Worm (Caenorhabditis elegans): ENCODE results near the gene F40G9.18.

The F40G9.18 gene

DNA sequence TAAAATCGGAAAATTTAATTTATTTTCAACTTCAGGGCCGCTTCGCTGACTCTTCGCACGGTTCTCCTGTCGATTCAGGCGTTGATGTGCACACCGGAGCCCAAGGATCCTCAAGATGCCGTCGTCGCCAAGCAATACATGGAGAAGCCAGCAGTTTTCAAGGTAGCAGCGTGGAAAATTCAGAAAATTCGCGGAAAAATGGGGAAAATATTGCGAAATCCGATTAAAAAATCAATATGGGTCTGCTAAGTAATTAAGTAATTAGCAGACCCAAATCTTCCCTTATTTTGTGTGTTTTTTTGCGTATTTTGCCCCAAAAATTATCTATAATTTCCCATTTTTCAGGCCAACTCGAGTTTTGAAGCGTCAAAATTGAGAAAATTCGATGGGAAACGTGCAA lies 19.9 kb upstream of the F40G9.18 start:
- TF ChIP-seq ceh-20 (GFP tag; IDR thresholded peaks at IDR 0.05) = no peak
- TF ChIP-seq zip-2 (tag; optimal IDR thresholded peaks at IDR 0.05) = no peak
- TF ChIP-seq nhr-77 (tag; optimal IDR thresholded peaks at IDR 0.05) = no peak
- no peak for TF ChIP-seq nhr-28 (tag; optimal IDR thresholded peaks at IDR 0.05)
- peak; percentile 79 for TF ChIP-seq aha-1 (tag)
- no peak for TF ChIP-seq ama-1 (optimal IDR thresholded peaks at IDR 0.05)

- no peak for TF ChIP-seq unc-62 (GFP tag; optimal IDR thresholded peaks at IDR 0.05 in 1 of 2)
- no peak for TF ChIP-seq unc-62 (tag; optimal IDR thresholded peaks at IDR 0.05)
- TF ChIP-seq madf-5 (GFP tag; IDR thresholded peaks at IDR 0.05) = no peak
- no peak for TF ChIP-seq aha-1 (tag)
- no peak for TF ChIP-seq attf-4 (tag; optimal IDR thresholded peaks at IDR 0.05)
- no peak for TF ChIP-seq nhr-102 (tag; optimal IDR thresholded peaks at IDR 0.05)
- TF ChIP-seq nhr-10 (tag; optimal IDR thresholded peaks at IDR 0.05) = no peak
- peak; percentile 95 for TF ChIP-seq Y48G9A.11 (GFP tag; IDR thresholded peaks at IDR 0.05)
- no peak for TF ChIP-seq hmg-1.1 (GFP tag; IDR thresholded peaks at IDR 0.05)
- peak; percentile 98 for TF ChIP-seq T20F7.1 (GFP tag; optimal IDR thresholded peaks at IDR 0.05)
- no peak for TF ChIP-seq lin-13 (GFP tag; optimal IDR thresholded peaks at IDR 0.05)
- no peak for TF ChIP-seq nhr-25 (tag; optimal IDR thresholded peaks at IDR 0.05; ENCODE audit: borderline replicate concordance, insufficient read depth)
- no peak for TF ChIP-seq lin-1 (GFP tag; IDR thresholded peaks at IDR 0.05)
- no peak for TF ChIP-seq tag-97 (GFP tag; IDR thresholded peaks at IDR 0.05)
- TF ChIP-seq D1046.2 (GFP tag; IDR thresholded peaks at IDR 0.05) = no peak
- TF ChIP-seq lsy-2 (tag; optimal IDR thresholded peaks at IDR 0.05) = peak in 1 of 2 experiments; percentile 26
- TF ChIP-seq daf-8 (GFP tag; IDR thresholded peaks at IDR 0.05) = no peak
- no peak for TF ChIP-seq daf-16 (GFP tag; optimal IDR thresholded peaks at IDR 0.05)
- TF ChIP-seq daf-16 (tag; optimal IDR thresholded peaks at IDR 0.05) = peak; percentile 11
- TF ChIP-seq F37D6.2 (tag; optimal IDR thresholded peaks at IDR 0.05) = no peak
- no peak for TF ChIP-seq nhr-111 (GFP tag; optimal IDR thresholded peaks at IDR 0.05)
- no peak for TF ChIP-seq nhr-41 (GFP tag; IDR thresholded peaks at IDR 0.05)
- no peak for TF ChIP-seq snpc-4 (tag; optimal IDR thresholded peaks at IDR 0.05)
- no peak for TF ChIP-seq dve-1 (tag; optimal IDR thresholded peaks at IDR 0.05; ENCODE audit: insufficient read depth)
- TF ChIP-seq F44E2.7 (GFP tag; IDR thresholded peaks at IDR 0.05) = no peak
- TF ChIP-seq ces-1 (GFP tag; optimal IDR thresholded peaks at IDR 0.05) = no peak
- TF ChIP-seq fos-1 (tag; optimal IDR thresholded peaks at IDR 0.05) = no peak
- no peak for TF ChIP-seq cey-2 (tag; optimal IDR thresholded peaks at IDR 0.05; ENCODE audit: borderline replicate concordance, insufficient read depth)
- TF ChIP-seq lin-38 (GFP tag; IDR thresholded peaks at IDR 0.05) = no peak
- peak; percentile 25 for TF ChIP-seq nhr-77 (tag; optimal IDR thresholded peaks at IDR 0.05)
- TF ChIP-seq T26A8.4 (GFP tag; IDR thresholded peaks at IDR 0.05) = no peak
- peak; percentile 62 for TF ChIP-seq hlh-30 (tag; optimal IDR thresholded peaks at IDR 0.05; ENCODE audit: insufficient read depth)
- TF ChIP-seq dmd-8 (GFP tag; IDR thresholded peaks at IDR 0.05) = no peak
- no peak for TF ChIP-seq ceh-62 (tag; optimal IDR thresholded peaks at IDR 0.05)
- TF ChIP-seq F49E8.2 (tag; optimal IDR thresholded peaks at IDR 0.05; ENCODE audit: borderline replicate concordance) = no peak
- TF ChIP-seq dpl-1 (GFP tag; optimal IDR thresholded peaks at IDR 0.05) = peak; percentile 15
- no peak for TF ChIP-seq nhr-6 (tag; optimal IDR thresholded peaks at IDR 0.05)
- no peak for TF ChIP-seq R02D3.7 (tag; optimal IDR thresholded peaks at IDR 0.05)
- TF ChIP-seq mdl-1 (tag; optimal IDR thresholded peaks at IDR 0.05) = no peak
Observed at ce11 chrIII:188426-188888, 19.1 kb upstream of the F40G9.18 start, which contains the start of gene ubc-20. TSS of gene ubc-20 (plus strand) at chrIII:188838.
